Worm (Caenorhabditis elegans): ENCODE results near the gene K12H6.5.

K12H6.5 gene

DNA sequence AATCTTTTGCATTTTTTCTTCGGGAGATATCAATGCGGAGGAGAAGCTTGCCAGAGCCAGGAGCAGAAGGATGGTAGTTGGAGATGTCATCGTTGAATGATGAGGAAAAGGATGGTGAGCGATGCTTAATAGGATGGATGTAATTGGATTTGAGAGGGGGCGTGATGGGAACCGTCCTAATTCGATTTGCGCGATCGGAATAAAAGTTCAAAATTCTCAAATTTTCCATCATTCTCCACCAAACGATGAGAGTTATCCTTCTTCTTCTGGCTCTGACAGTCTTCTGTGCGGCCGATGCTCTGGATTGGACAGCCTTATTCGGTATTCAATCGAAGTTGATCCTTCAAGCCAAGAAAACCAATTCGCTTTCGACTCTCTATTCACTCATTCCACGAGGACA, 1.8 kb downstream of the K12H6.5 start, which contains the start of the genes K12H6.4 and K12H6.9:
Gene K12H6.4, minus strand, starts transcription at position 101 of the 400 bp plus-strand sequence.
Gene K12H6.9, plus strand, starts transcription at position 236 of the 400 bp plus-strand sequence.
- no peak for TF ChIP-seq fos-1 (tag; optimal IDR thresholded peaks at IDR 0.05)
- no peak for TF ChIP-seq aly-2 (tag; optimal IDR thresholded peaks at IDR 0.05)
- TF ChIP-seq lin-15B (tag; optimal IDR thresholded peaks at IDR 0.05), result no peak
- no peak for TF ChIP-seq ama-1 (optimal IDR thresholded peaks at IDR 0.05)
- no peak for TF ChIP-seq sea-2 (GFP tag; optimal IDR thresholded peaks at IDR 0.05)
- no peak for TF ChIP-seq nhr-12 (tag; optimal IDR thresholded peaks at IDR 0.05)
- no peak for TF ChIP-seq fkh-2 (tag; optimal IDR thresholded peaks at IDR 0.05)
- TF ChIP-seq ztf-4 (tag; optimal IDR thresholded peaks at IDR 0.05), result no peak
- TF ChIP-seq unc-62 (GFP tag; optimal IDR thresholded peaks at IDR 0.05), result no peak
- TF ChIP-seq nhr-23 (tag; optimal IDR thresholded peaks at IDR 0.05), result no peak
- TF ChIP-seq lsy-12 (tag; optimal IDR thresholded peaks at IDR 0.05), result no peak
- no peak for TF ChIP-seq egl-27 (tag; optimal IDR thresholded peaks at IDR 0.05)
- TF ChIP-seq ztf-11 (tag; optimal IDR thresholded peaks at IDR 0.05), result no peak
- no peak for TF ChIP-seq nhr-43 (tag; optimal IDR thresholded peaks at IDR 0.05; ENCODE audit: poor library complexity, severe bottlenecking)

- TF ChIP-seq pqm-1 (tag; optimal IDR thresholded peaks at IDR 0.05) (no peak), lin-15B (tag; optimal IDR thresholded peaks at IDR 0.05) (no peak), R02D3.7 (tag; optimal IDR thresholded peaks at IDR 0.05) (no peak), pha-4 (tag; optimal IDR thresholded peaks at IDR 0.05) (no peak), zag-1 (tag; optimal IDR thresholded peaks at IDR 0.05) (no peak), ceh-16 (tag; optimal IDR thresholded peaks at IDR 0.05) (no peak), ztf-4 (tag; optimal IDR thresholded peaks at IDR 0.05) (no peak), ceh-82 (tag; optimal IDR thresholded peaks at IDR 0.05) (no peak), nhr-11 (tag; optimal IDR thresholded peaks at IDR 0.05) (no peak), tbx-2 (tag; optimal IDR thresholded peaks at IDR 0.05) (no peak), fkh-10 (GFP tag; optimal IDR thresholded peaks at IDR 0.05) (no peak)
Observed at ce11 chrII:2822435-2822920, 3.5 kb downstream of the K12H6.5 start, which contains the start of the genes fut-4 and K12H6.10. Gene fut-4 (minus strand): TSS chrII:2822535. Gene K12H6.10 (plus strand): TSS chrII:2822870.

DNA sequence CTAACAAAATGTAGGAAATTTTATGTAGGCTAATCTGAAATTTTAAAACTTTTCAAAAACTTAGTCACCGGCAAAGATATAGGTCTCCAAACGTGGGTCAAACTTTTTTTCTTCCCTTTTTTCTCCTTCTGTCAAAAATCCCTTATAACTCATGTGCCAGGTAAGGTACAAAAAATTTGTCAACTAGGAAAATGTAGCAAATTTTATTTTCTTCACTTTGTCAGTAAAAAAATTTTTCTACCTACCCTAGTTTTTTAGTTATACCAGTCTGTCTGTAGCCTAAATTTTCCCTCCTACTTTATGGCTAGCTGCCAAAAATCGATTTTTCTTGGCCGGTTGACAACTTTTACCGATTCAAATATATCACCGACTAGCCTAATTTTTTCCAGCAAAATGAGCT, 9.3 kb downstream of the K12H6.5 start, which contains the start of gene set-13:
Gene set-13, plus strand, starts transcription at position 301 of the 400 bp plus-strand sequence.
- TF ChIP-seq lin-15B (tag; optimal IDR thresholded peaks at IDR 0.05) (no peak), aly-2 (tag; optimal IDR thresholded peaks at IDR 0.05) (no peak), nhr-237 (tag; optimal IDR thresholded peaks at IDR 0.05) (no peak), nfya-1 (tag; optimal IDR thresholded peaks at IDR 0.05; ENCODE audit: insufficient read depth) (no peak), daf-12 (tag; optimal IDR thresholded peaks at IDR 0.05) (no peak), zag-1 (tag; optimal IDR thresholded peaks at IDR 0.05) (no peak), ceh-82 (tag; optimal IDR thresholded peaks at IDR 0.05) (no peak), egl-27 (tag; optimal IDR thresholded peaks at IDR 0.05) (no peak), unc-62 (GFP tag; optimal IDR thresholded peaks at IDR 0.05) (no peak), ama-1 (optimal IDR thresholded peaks at IDR 0.05) (no peak), elt-1 (tag; optimal IDR thresholded peaks at IDR 0.05) (no peak), nhr-28 (tag; optimal IDR thresholded peaks at IDR 0.05) (no peak), fkh-10 (GFP tag; optimal IDR thresholded peaks at IDR 0.05) (no peak)

DNA sequence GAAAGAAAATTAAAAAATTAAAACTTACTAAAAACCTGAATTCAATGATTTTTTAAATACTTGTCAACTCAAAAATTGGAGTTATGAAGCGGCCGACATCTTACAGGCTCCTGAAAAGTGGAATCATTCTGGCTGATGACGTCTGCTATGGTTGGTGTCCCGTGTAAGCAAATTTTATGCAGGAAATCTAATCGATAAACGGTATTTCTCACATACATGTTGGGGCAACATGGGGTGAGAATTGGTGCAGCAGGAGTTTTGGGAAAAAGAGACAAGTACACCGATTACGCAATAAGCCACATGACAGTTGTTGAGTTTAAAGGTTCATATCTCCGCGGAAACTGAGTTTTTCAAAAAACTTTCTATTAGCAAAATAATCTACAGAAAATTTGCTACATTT, 10.5 kb downstream of the K12H6.5 start, which contains the start of gene K12H6.2:
Gene K12H6.2, minus strand, starts transcription at position 101 of the 400 bp plus-strand sequence.
- TF ChIP-seq nhr-43 (tag; optimal IDR thresholded peaks at IDR 0.05; ENCODE audit: poor library complexity, severe bottlenecking) (no peak), eor-1 (tag; optimal IDR thresholded peaks at IDR 0.05) (no peak), fkh-10 (GFP tag; optimal IDR thresholded peaks at IDR 0.05) (no peak), ceh-16 (tag; optimal IDR thresholded peaks at IDR 0.05) (no peak), tbx-2 (tag; optimal IDR thresholded peaks at IDR 0.05) (no peak), ceh-28 (tag; optimal IDR thresholded peaks at IDR 0.05) (no peak), unc-62 (GFP tag; optimal IDR thresholded peaks at IDR 0.05) (no peak), nhr-77 (tag; optimal IDR thresholded peaks at IDR 0.05) (no peak), nfya-1 (tag; optimal IDR thresholded peaks at IDR 0.05; ENCODE audit: insufficient read depth) (no peak), nhr-76 (tag; optimal IDR thresholded peaks at IDR 0.05) (no peak), aly-2 (tag; optimal IDR thresholded peaks at IDR 0.05) (no peak), fos-1 (tag; optimal IDR thresholded peaks at IDR 0.05) (no peak), mdl-1 (tag; optimal IDR thresholded peaks at IDR 0.05) (no peak), skn-1 (tag; optimal IDR thresholded peaks at IDR 0.05) (no peak), egl-5 (tag; optimal IDR thresholded peaks at IDR 0.05) (no peak), nhr-23 (tag; optimal IDR thresholded peaks at IDR 0.05) (no peak), fkh-2 (tag; optimal IDR thresholded peaks at IDR 0.05) (no peak), nhr-12 (tag; optimal IDR thresholded peaks at IDR 0.05) (no peak), R02D3.7 (tag; optimal IDR thresholded peaks at IDR 0.05) (no peak)
